Worm (Caenorhabditis elegans) whole organism, young adult: ENCODE data around the gene F56D2.3.

Experiments used
- B0261.1 ChIP-seq: sonication (generic microtip); optimal IDR thresholded peaks from 2 replicates; lab custom pipeline; 2016; ENCODE audit warnings: mild to moderate bottlenecking, missing genetic modification characterization, moderate library complexity, missing compliant biosample characterization
- F23B12.7 ChIP-seq: sonication (generic microtip); optimal IDR thresholded peaks from 2 replicates; lab custom pipeline; 2017; ENCODE audit warnings: missing genetic modification characterization, mild to moderate bottlenecking, missing compliant biosample characterization, antibody characterized with exemption, moderate library complexity; ENCODE audit not compliant: insufficient read depth
- F33H1.4 ChIP-seq: fragments of 200-800 bp; sonication (Bioruptor generic); IDR thresholded peaks from 2 replicates; pipeline ENCODE4 v1.3.6; 2022; ENCODE audit warnings: missing genetic modification reagents, missing genetic modification characterization, missing compliant biosample characterization
- F37B4.10 ChIP-seq: fragments of 200-800 bp; sonication (Bioruptor generic); IDR thresholded peaks from 2 replicates; pipeline ENCODE4 v1.3.6; 2022; ENCODE audit warnings: missing genetic modification characterization, missing compliant biosample characterization
- F49E8.2 ChIP-seq: sonication (generic microtip); optimal IDR thresholded peaks from 3 replicates; lab custom pipeline; 2017; ENCODE audit warnings: missing genetic modification characterization, mild to moderate bottlenecking, missing compliant biosample characterization, antibody characterized with exemption, moderate library complexity; ENCODE audit not compliant: insufficient read depth
- K11D2.4 ChIP-seq: fragments of 200-800 bp; sonication (Bioruptor generic); IDR thresholded peaks from 2 replicates; pipeline ENCODE4 v1.3.6; 2022; ENCODE audit warnings: missing genetic modification reagents, missing genetic modification characterization, missing compliant biosample characterization
- ZK185.1 ChIP-seq: sonication (generic microtip); optimal IDR thresholded peaks from 2 replicates; lab custom pipeline; 2016; ENCODE audit warnings: mild to moderate bottlenecking, missing genetic modification characterization, missing compliant biosample characterization; ENCODE audit not compliant: poor library complexity, severe bottlenecking
- aptf-2 ChIP-seq: fragments of 200-800 bp; sonication (Bioruptor generic); conservative IDR thresholded peaks from 2 replicates; pipeline ENCODE4 v1.3.6; 2022; ENCODE audit warnings: missing genetic modification reagents, missing genetic modification characterization, missing compliant biosample characterization
- attf-5 ChIP-seq: fragments of 200-800 bp; sonication (Bioruptor generic); optimal IDR thresholded peaks from 2 replicates; lab custom pipeline; 2018; ENCODE audit warnings: mild to moderate bottlenecking, missing genetic modification characterization, missing compliant biosample characterization
- attf-6 ChIP-seq: fragments of 200-800 bp; sonication (Bioruptor generic); IDR thresholded peaks from 2 replicates; pipeline ENCODE4 v1.3.6; 2022; ENCODE audit warnings: missing genetic modification reagents, missing genetic modification characterization, missing compliant biosample characterization
- cebp-1 ChIP-seq, 2 experiments: fragments of 200-800 bp in 1 of 2; sonication (Bioruptor generic) in 1 of 2; sonication (generic microtip) in 1 of 2; IDR thresholded peaks in 1 of 2; optimal IDR thresholded peaks in 1 of 2; 2 replicates each; pipeline versions ENCODE4 v1.3.6 to Lab custom; 2017 to 2022; ENCODE audit warnings: missing compliant biosample characterization in 2 of 2, missing genetic modification characterization in 2 of 2, mild to moderate bottlenecking in 1 of 2, missing genetic modification reagents in 1 of 2, moderate library complexity in 1 of 2
- ceh-40 ChIP-seq: fragments of 200-800 bp; sonication (Bioruptor generic); IDR thresholded peaks from 2 replicates; pipeline ENCODE4 v1.3.6; 2022; ENCODE audit warnings: missing genetic modification characterization, missing compliant biosample characterization
- ceh-58 ChIP-seq: fragments of 200-800 bp; sonication (Bioruptor generic); IDR thresholded peaks from 2 replicates; pipeline ENCODE4 v1.3.6; 2022; ENCODE audit warnings: missing genetic modification characterization, missing compliant biosample characterization
- ceh-91 ChIP-seq: fragments of 200-800 bp; sonication (Bioruptor generic); IDR thresholded peaks from 2 replicates; pipeline ENCODE4 v1.3.6; 2022; ENCODE audit warnings: missing genetic modification reagents, missing genetic modification characterization, missing compliant biosample characterization
- die-1 ChIP-seq: sonication (generic microtip); optimal IDR thresholded peaks from 2 replicates; lab custom pipeline; 2016; ENCODE audit warnings: missing genotype, mild to moderate bottlenecking, missing genetic modification characterization, missing compliant biosample characterization
- efl-1 ChIP-seq: fragments of 150-350 bp; optimal IDR thresholded peaks from 2 replicates; lab custom pipeline; 2014; ENCODE audit warnings: missing biosample characterization, missing genetic modification reagents, missing genetic modification characterization
- egl-44 ChIP-seq: fragments of 200-800 bp; sonication (Bioruptor generic); IDR thresholded peaks from 2 replicates; pipeline ENCODE4 v1.3.6; 2022; ENCODE audit warnings: missing genetic modification reagents, missing genetic modification characterization, missing compliant biosample characterization
- him-1 ChIP-seq: sonication (generic microtip); optimal IDR thresholded peaks from 2 replicates; lab custom pipeline; 2016; ENCODE audit warnings: missing genotype, missing genetic modification reagents, missing genetic modification characterization, missing compliant biosample characterization
- hrde-1 ChIP-seq: sonication (generic microtip); optimal IDR thresholded peaks from 2 replicates; lab custom pipeline; 2016; ENCODE audit warnings: missing genetic modification characterization, mild to moderate bottlenecking, missing compliant biosample characterization, moderate library complexity, missing genotype, missing genetic modification reagents, borderline replicate concordance
- hsf-1 ChIP-seq: fragments of 200-800 bp; sonication (Bioruptor generic); IDR thresholded peaks from 2 replicates; pipeline ENCODE4 v1.3.6; 2022; ENCODE audit warnings: missing genetic modification reagents, missing genetic modification characterization, missing compliant biosample characterization
- lin-35 ChIP-seq, 3 experiments: fragments of 150-350 bp in 2 of 3; sonication (generic microtip) in 1 of 3; optimal IDR thresholded peaks; 2 replicates each; lab custom pipeline; 2014 to 2018; ENCODE audit warnings: missing biosample characterization in 3 of 3, missing genetic modification characterization in 3 of 3, missing genetic modification reagents in 3 of 3
- lin-40 ChIP-seq: sonication (generic microtip); optimal IDR thresholded peaks from 2 replicates; lab custom pipeline; 2016; ENCODE audit warnings: missing genetic modification characterization, mild to moderate bottlenecking, missing compliant biosample characterization, missing genotype, missing genetic modification reagents
- lin-54 ChIP-seq: fragments of 200-800 bp; sonication (Bioruptor generic); optimal IDR thresholded peaks from 2 replicates; lab custom pipeline; 2018; ENCODE audit warnings: mild to moderate bottlenecking, missing genetic modification characterization, missing compliant biosample characterization
- lsl-1 ChIP-seq: fragments of 200-800 bp; sonication (Bioruptor generic); optimal IDR thresholded peaks from 2 replicates; lab custom pipeline; 2018; ENCODE audit warnings: mild to moderate bottlenecking, missing genetic modification characterization, moderate library complexity, missing compliant biosample characterization
- madf-10 ChIP-seq: sonication (generic microtip); optimal IDR thresholded peaks from 2 replicates; lab custom pipeline; 2016; ENCODE audit warnings: mild to moderate bottlenecking, missing genetic modification characterization, missing compliant biosample characterization
- madf-3 ChIP-seq: fragments of 200-800 bp; sonication (Bioruptor generic); IDR thresholded peaks from 2 replicates; pipeline ENCODE4 v1.3.6; 2022; ENCODE audit warnings: missing genetic modification reagents, missing genetic modification characterization, missing compliant biosample characterization
- nfyb-1 ChIP-seq: fragments of 200-800 bp; sonication (Bioruptor generic); IDR thresholded peaks from 2 replicates; pipeline ENCODE4 v1.3.6; 2022; ENCODE audit warnings: missing genetic modification reagents, missing genetic modification characterization, missing compliant biosample characterization
- nhr-120 ChIP-seq: fragments of 200-800 bp; sonication (Bioruptor generic); IDR thresholded peaks from 2 replicates; pipeline ENCODE4 v1.3.6; 2022; ENCODE audit warnings: missing genetic modification characterization, missing compliant biosample characterization
- nhr-27 ChIP-seq: fragments of 200-800 bp; sonication (Bioruptor generic); optimal IDR thresholded peaks from 2 replicates; lab custom pipeline; 2018; ENCODE audit warnings: mild to moderate bottlenecking, missing genetic modification characterization, moderate library complexity, missing compliant biosample characterization
- nhr-90 ChIP-seq: sonication (generic microtip); optimal IDR thresholded peaks from 2 replicates; lab custom pipeline; 2016; ENCODE audit warnings: missing genotype, mild to moderate bottlenecking, missing genetic modification characterization, missing compliant biosample characterization
- repo-1 ChIP-seq: sonication (generic microtip); optimal IDR thresholded peaks from 2 replicates; lab custom pipeline; 2017; ENCODE audit warnings: mild to moderate bottlenecking, missing genetic modification characterization, missing compliant biosample characterization
- snpc-3.4 ChIP-seq: sonication (generic microtip); optimal IDR thresholded peaks from 2 replicates; lab custom pipeline; 2017; ENCODE audit warnings: missing genetic modification characterization, mild to moderate bottlenecking, missing compliant biosample characterization, antibody characterized with exemption, moderate library complexity, missing genotype, missing genetic modification reagents
- tbp1 ChIP-seq: fragments of 200-800 bp; sonication (Bioruptor generic); optimal IDR thresholded peaks from 2 replicates; lab custom pipeline; 2018; ENCODE audit warnings: mild to moderate bottlenecking, missing genetic modification characterization, missing compliant biosample characterization
- tlf-1 ChIP-seq: fragments of 200-800 bp; sonication (Bioruptor generic); optimal IDR thresholded peaks from 2 replicates; lab custom pipeline; 2018; ENCODE audit warnings: mild to moderate bottlenecking, missing genetic modification characterization, missing compliant biosample characterization
- unc-130 ChIP-seq: sonication (generic microtip); optimal IDR thresholded peaks from 2 replicates; lab custom pipeline; 2016; ENCODE audit warnings: missing genetic modification reagents, missing genetic modification characterization, missing compliant biosample characterization
- xnd-1 ChIP-seq: sonication (generic microtip); optimal IDR thresholded peaks from 2 replicates; lab custom pipeline; 2016; ENCODE audit warnings: missing genotype, missing genetic modification reagents, missing genetic modification characterization, missing compliant biosample characterization
- ztf-25 ChIP-seq: fragments of 200-800 bp; sonication (Bioruptor generic); IDR thresholded peaks from 2 replicates; pipeline ENCODE4 v1.3.6; 2022; ENCODE audit warnings: missing genetic modification reagents, missing genetic modification characterization, missing compliant biosample characterization
- ztf-28 ChIP-seq: fragments of 200-800 bp; sonication (Bioruptor generic); IDR thresholded peaks from 2 replicates; pipeline ENCODE4 v1.3.6; 2022; ENCODE audit warnings: missing genetic modification reagents, missing genetic modification characterization, missing compliant biosample characterization
- ztf-3 ChIP-seq: fragments of 200-800 bp; sonication (Bioruptor generic); optimal IDR thresholded peaks from 2 replicates; lab custom pipeline; 2018; ENCODE audit warnings: mild to moderate bottlenecking, missing genetic modification characterization, missing compliant biosample characterization
- ztf-6 ChIP-seq: fragments of 200-800 bp; sonication (Bioruptor generic); IDR thresholded peaks from 2 replicates; pipeline ENCODE4 v1.3.6; 2022; ENCODE audit warnings: missing genetic modification reagents, missing genetic modification characterization, missing compliant biosample characterization

F56D2.3 gene

ce11 chrIII:5581049-5581448 lies 3.7 kb upstream of the F56D2.3 start, which contains the start of gene F56D2.5:
Gene F56D2.5 (minus strand): TSS chrIII:5581419.
- TF ChIP-seq K11D2.4 (GFP tag; lab: Robert Waterston, UW) (no peak), aptf-2 (GFP tag; lab: Robert Waterston, UW) (no peak), cebp-1 (GFP tag; IDR thresholded peaks at IDR 0.05; lab: Robert Waterston, UW) (peak; percentile 93), cebp-1 (tag; optimal IDR thresholded peaks at IDR 0.05; lab: Kevin White, UChicago) (peak; percentile 97), unc-130 (no peak), nhr-120 (GFP tag; lab: Robert Waterston, UW) (no peak), ceh-40 (no peak)

- TF ChIP-seq xnd-1 (tag; lab: Kevin White, UChicago) (no peak), ceh-91 (no peak), lin-40 (no peak), ztf-3 (GFP tag; lab: Kevin White, UChicago) (no peak), ztf-6 (no peak), egl-44 (GFP tag; lab: Robert Waterston, UW) (no peak), nhr-90 (tag; lab: Kevin White, UChicago) (no peak)
These were observed 2.0 kb upstream of the F56D2.3 start, which contains the start of the genes F56D2.8 and uev-2 for ce11 chrIII:5582766-5583165. Gene F56D2.8 (minus strand): TSS chrIII:5582866. Gene uev-2 (plus strand): TSS chrIII:5583125.

- TF ChIP-seq nhr-27 (tag; lab: Kevin White, UChicago) (no peak), F37B4.10 (0 out of 2 replicates have a peak, but pooled peaks have one; percentile 67)
These were observed 964 bp downstream of the F56D2.3 start for ce11 chrIII:5585711-5586110.

- TF ChIP-seq lin-35 (GFP tag; optimal IDR thresholded peaks at IDR 0.05; lab: Kevin White, UChicago) (peak in 1 of 3 experiments; percentile 9), attf-5 (no peak), efl-1 (GFP tag; lab: Kevin White, UChicago) (peak; percentile 45)
These were observed 2.2 kb downstream of the F56D2.3 start, which contains the start of gene F56D2.2 for ce11 chrIII:5586925-5587324. Gene F56D2.2 (plus strand): TSS chrIII:5587263.

ce11 chrIII:5588746-5589145 lies 4.0 kb downstream of the F56D2.3 start:
- peak; percentile 9 for TF ChIP-seq ZK185.1 (tag; lab: Kevin White, UChicago)
- no peak for TF ChIP-seq ztf-28 (GFP tag; lab: Robert Waterston, UW)
- 0 out of 2 replicates have a peak, but pooled peaks have one; percentile 32 for TF ChIP-seq madf-3 (GFP tag; lab: Robert Waterston, UW)
- TF ChIP-seq F33H1.4: peak; percentile 33; the same call in 1 of the 2 replicates
- peak; percentile 24 for TF ChIP-seq lsl-1 (GFP tag; lab: Kevin White, UChicago)
- TF ChIP-seq ztf-25: no peak
- TF ChIP-seq lin-54 (GFP tag; lab: Kevin White, UChicago): peak; percentile 40
- TF ChIP-seq repo-1 (tag; lab: Kevin White, UChicago): peak; percentile 74
- no peak for TF ChIP-seq cebp-1 (GFP tag; IDR thresholded peaks at IDR 0.05; lab: Robert Waterston, UW)
- peak; percentile 29 for TF ChIP-seq cebp-1 (tag; optimal IDR thresholded peaks at IDR 0.05; lab: Kevin White, UChicago)
- TF ChIP-seq F23B12.7 (tag; lab: Kevin White, UChicago): no peak
- 0 out of 2 replicates have a peak, but pooled peaks have one; percentile 50 for TF ChIP-seq ceh-58 (GFP tag; lab: Robert Waterston, UW)
- peak; percentile 9 for TF ChIP-seq tbp1 (GFP tag; lab: Kevin White, UChicago)
- TF ChIP-seq madf-10 (tag; lab: Kevin White, UChicago): no peak
- TF ChIP-seq die-1 (tag; lab: Kevin White, UChicago): peak; percentile 8
- peak; percentile 61; the same call in 1 of the 2 replicates for TF ChIP-seq attf-6 (GFP tag; lab: Robert Waterston, UW)
- TF ChIP-seq B0261.1 (tag; lab: Kevin White, UChicago): no peak
- peak in 1 of 3 experiments; percentile 26 for TF ChIP-seq lin-35 (GFP tag; optimal IDR thresholded peaks at IDR 0.05; lab: Kevin White, UChicago)
- TF ChIP-seq snpc-3.4: peak; percentile 63
- peak; percentile 59 for TF ChIP-seq hrde-1 (tag; lab: Kevin White, UChicago)
- TF ChIP-seq tlf-1 (GFP tag; lab: Kevin White, UChicago): no peak
- peak; percentile 14 for TF ChIP-seq F49E8.2
- peak; percentile 48; the same call in 1 of the 2 replicates for TF ChIP-seq nfyb-1 (GFP tag; lab: Robert Waterston, UW)
- peak; percentile 30 for TF ChIP-seq him-1 (tag; lab: Kevin White, UChicago)
- TF ChIP-seq hsf-1 (GFP tag; lab: Robert Waterston, UW): peak; percentile 46; the same call in 1 of the 2 replicates
